Fruit fly (Drosophila melanogaster): Measurements from ENCODE around the gene Cyp4g1.

The Cyp4g1 gene

dm6 chrX:487517-487957 lies 18.4 kb upstream of the Cyp4g1 start, which contains the start of the genes CG18273 and CG3156 (continued):
- TF ChIP-seq CG6765 (GFP tag; optimal IDR thresholded peaks at IDR 0.05), result no peak
- no peak for TF ChIP-seq CG11456 (GFP tag; IDR thresholded peaks at IDR 0.05)
- no peak for TF ChIP-seq CG7357 (GFP tag; IDR thresholded peaks at IDR 0.05)
- TF ChIP-seq TFAM (GFP tag; optimal IDR thresholded peaks at IDR 0.05), result no peak
- TF ChIP-seq CG10209 (GFP tag; optimal IDR thresholded peaks at IDR 0.05), result no peak
- TF ChIP-seq CG11398 (GFP tag; optimal IDR thresholded peaks at IDR 0.05), result peak; percentile 15
- TF ChIP-seq CHES-1-like (GFP tag; optimal IDR thresholded peaks at IDR 0.05), result peak; percentile 66
- TF ChIP-seq Bgb (GFP tag; IDR thresholded peaks at IDR 0.05; ENCODE audit: partially characterized antibody), result peak; percentile 21; the same call in 1 of the 2 replicates
- no peak for TF ChIP-seq CG18011 (GFP tag; optimal IDR thresholded peaks at IDR 0.05)
- no peak for TF ChIP-seq CG9876 (GFP tag; optimal IDR thresholded peaks at IDR 0.05)
- no peak for TF ChIP-seq CG14014 (GFP tag; IDR thresholded peaks at IDR 0.05)
- TF ChIP-seq sd (tag; optimal IDR thresholded peaks at IDR 0.05), result no peak
- peak; percentile 56; the same call in 2 of the 3 replicates for TF ChIP-seq CG16813 (GFP tag; IDR thresholded peaks at IDR 0.05; ENCODE audit: partially characterized antibody)
- no peak for TF ChIP-seq Spps (tag; optimal IDR thresholded peaks at IDR 0.05)
- TF ChIP-seq btn (GFP tag; optimal IDR thresholded peaks at IDR 0.05), result no peak
- TF ChIP-seq CG11695 (GFP tag; IDR thresholded peaks at IDR 0.05), result no peak
- no peak for TF ChIP-seq CG18599 (GFP tag; optimal IDR thresholded peaks at IDR 0.05)
- TF ChIP-seq CG33213 (GFP tag; optimal IDR thresholded peaks at IDR 0.05), result no peak
- TF ChIP-seq Sry-δ (GFP tag; optimal IDR thresholded peaks at IDR 0.05), result peak; percentile 75
- TF ChIP-seq CG15514 (GFP tag; optimal IDR thresholded peaks at IDR 0.05), result peak; percentile 69
- TF ChIP-seq Nf-YA (GFP tag; IDR thresholded peaks at IDR 0.05), result no peak
- no peak for TF ChIP-seq bbx (GFP tag; IDR thresholded peaks at IDR 0.05; ENCODE audit: partially characterized antibody)
- no peak for TF ChIP-seq hkb (optimal IDR thresholded peaks at IDR 0.05)
- TF ChIP-seq hkb (GFP tag; IDR thresholded peaks at IDR 0.05), result no peak
- no peak for TF ChIP-seq odd (GFP tag; optimal IDR thresholded peaks at IDR 0.05)
- TF ChIP-seq CG2678 (tag; optimal IDR thresholded peaks at IDR 0.05), result no peak
- TF ChIP-seq CG5180 (GFP tag; optimal IDR thresholded peaks at IDR 0.05), result no peak
- TF ChIP-seq B-H1 (GFP tag; IDR thresholded peaks at IDR 0.05), result no peak
- TF ChIP-seq gem (tag; optimal IDR thresholded peaks at IDR 0.05), result no peak
- no peak for TF ChIP-seq Drgx (GFP tag; IDR thresholded peaks at IDR 0.05)
- no peak for TF ChIP-seq Optix (GFP tag; IDR thresholded peaks at IDR 0.05)
- peak; percentile 53 for TF ChIP-seq sug (tag; optimal IDR thresholded peaks at IDR 0.05)
- TF ChIP-seq Jarid2 (GFP tag; optimal IDR thresholded peaks at IDR 0.05), result no peak
- no peak for TF ChIP-seq br (optimal IDR thresholded peaks at IDR 0.05)
- no peak for TF ChIP-seq Neu2 (GFP tag; optimal IDR thresholded peaks at IDR 0.05; ENCODE audit: borderline replicate concordance)
- TF ChIP-seq Doc2 (GFP tag; IDR thresholded peaks at IDR 0.05), result no peak
- TF ChIP-seq Dp (GFP tag; optimal IDR thresholded peaks at IDR 0.05), result peak; percentile 39
- TF ChIP-seq mirr (GFP tag; optimal IDR thresholded peaks at IDR 0.05), result peak; percentile 1
- no peak for TF ChIP-seq her (GFP tag; optimal IDR thresholded peaks at IDR 0.05)
- TF ChIP-seq Elba2 (GFP tag; optimal IDR thresholded peaks at IDR 0.05), result peak; percentile 82
- TF ChIP-seq CG11723 (GFP tag; optimal IDR thresholded peaks at IDR 0.05), result no peak
- TF ChIP-seq zen2 (GFP tag; IDR thresholded peaks at IDR 0.05; ENCODE audit: partially characterized antibody), result no peak
- TF ChIP-seq CG6854 (GFP tag; optimal IDR thresholded peaks at IDR 0.05), result no peak
- TF ChIP-seq Scr (GFP tag; IDR thresholded peaks at IDR 0.05; ENCODE audit: partially characterized antibody), result peak; percentile 57
- TF ChIP-seq NFAT (GFP tag; IDR thresholded peaks at IDR 0.05), result no peak
- TF ChIP-seq Lpt (GFP tag; optimal IDR thresholded peaks at IDR 0.05), result no peak
- TF ChIP-seq MTF-1 (GFP tag; optimal IDR thresholded peaks at IDR 0.05; ENCODE audit: borderline replicate concordance), result no peak
- no peak for TF ChIP-seq h (optimal IDR thresholded peaks at IDR 0.05)
- TF ChIP-seq CG3065 (GFP tag; optimal IDR thresholded peaks at IDR 0.05), result no peak
- TF ChIP-seq CG15073 (GFP tag; optimal IDR thresholded peaks at IDR 0.05), result no peak
- TF ChIP-seq Sin3A (optimal IDR thresholded peaks at IDR 0.05), result peak; percentile 85
- TF ChIP-seq mld (GFP tag; IDR thresholded peaks at IDR 0.05; ENCODE audit: partially characterized antibody), result no peak
